Worm (Caenorhabditis elegans) whole organism, early embryonic: ENCODE results near the gene tmbi-4.

Source experiments
- aly-1 ChIP-seq: sonication (generic microtip); optimal IDR thresholded peaks from 2 replicates; lab custom pipeline; 2016; ENCODE audit warnings: missing genetic modification characterization, missing compliant biosample characterization
- ama-1 ChIP-seq: fragments of 150-350 bp; optimal IDR thresholded peaks from 2 replicates; lab custom pipeline; 2014
- ceh-13 ChIP-seq: fragments of 200-800 bp; sonication (Bioruptor generic); optimal IDR thresholded peaks from 2 replicates; lab custom pipeline; 2018; ENCODE audit warnings: mild to moderate bottlenecking, missing genetic modification characterization, missing compliant biosample characterization
- flt-1 ChIP-seq: fragments of 200-800 bp; sonication (Bioruptor generic); IDR thresholded peaks from 2 replicates; pipeline ENCODE4 v1.3.6; 2022; ENCODE audit warnings: missing genetic modification characterization, missing compliant biosample characterization
- scrt-1 ChIP-seq: fragments of 200-800 bp; sonication (Bioruptor generic); IDR thresholded peaks from 2 replicates; pipeline ENCODE4 v1.3.6; 2022; ENCODE audit warnings: missing genetic modification characterization, missing compliant biosample characterization
- sea-1 ChIP-seq: fragments of 200-800 bp; sonication (Bioruptor generic); conservative IDR thresholded peaks from 2 replicates; pipeline ENCODE4 v1.3.6; 2022; ENCODE audit warnings: missing genetic modification characterization, missing compliant biosample characterization

ce11 chrX:9162864-9163263 lies 12.4 kb downstream of the tmbi-4 start, which contains the start of gene tsp-11:
- no peak for TF ChIP-seq ama-1 (lab: Kevin White, UChicago)
- TF ChIP-seq ceh-13 (GFP tag; lab: Kevin White, UChicago) = no peak
- no peak for TF ChIP-seq scrt-1 (GFP tag; lab: Robert Waterston, UW)
- no peak for TF ChIP-seq flt-1 (GFP tag; lab: Robert Waterston, UW)
- TF ChIP-seq sea-1 (GFP tag; lab: Robert Waterston, UW) = no peak
- TF ChIP-seq aly-1 = no peak
